Fruit fly (Drosophila melanogaster): ENCODE data around the gene Alp12.

DNA sequence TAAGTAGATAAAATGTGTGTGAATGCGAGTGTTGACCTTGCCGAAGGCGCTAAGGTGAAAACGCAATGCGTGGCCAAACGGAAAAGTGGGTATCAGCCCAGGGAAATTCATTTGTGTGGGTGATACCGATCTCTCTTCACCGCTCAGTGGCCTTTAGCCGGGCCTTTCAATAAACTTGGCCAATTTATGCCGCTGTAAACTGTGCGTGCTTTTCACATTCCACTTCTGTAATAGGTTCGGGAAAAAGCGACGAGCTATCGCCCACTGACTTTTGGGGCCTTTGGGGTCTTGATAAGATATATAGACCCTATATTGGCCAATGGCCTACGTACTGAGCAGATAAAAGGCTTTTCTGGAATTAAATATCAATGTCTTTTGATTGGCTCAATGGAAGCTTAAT, 2.3 kb upstream of the Alp12 start:
- TF ChIP-seq GATAd (GFP tag; optimal IDR thresholded peaks at IDR 0.05) (no peak), psq (GFP tag; optimal IDR thresholded peaks at IDR 0.05) (no peak), Hr78 (GFP tag; optimal IDR thresholded peaks at IDR 0.05) (no peak), Rel (GFP tag; optimal IDR thresholded peaks at IDR 0.05) (no peak), Rel (tag; optimal IDR thresholded peaks at IDR 0.05) (no peak), tai (GFP tag; optimal IDR thresholded peaks at IDR 0.05) (no peak), fru (GFP tag; optimal IDR thresholded peaks at IDR 0.05) (no peak), Mio (GFP tag; optimal IDR thresholded peaks at IDR 0.05) (no peak), CG9705 (GFP tag; optimal IDR thresholded peaks at IDR 0.05) (no peak), Myc (optimal IDR thresholded peaks at IDR 0.05) (no peak), usp (GFP tag; optimal IDR thresholded peaks at IDR 0.05) (no peak), br (GFP tag; optimal IDR thresholded peaks at IDR 0.05) (no peak), Hnf4 (GFP tag; optimal IDR thresholded peaks at IDR 0.05) (no peak), jim (GFP tag; optimal IDR thresholded peaks at IDR 0.05) (no peak), CrebA (GFP tag; optimal IDR thresholded peaks at IDR 0.05; ENCODE audit: borderline replicate concordance) (no peak)

All from whole organism, wandering third instar larva.